Worm (Caenorhabditis elegans) whole organism, early embryonic: ENCODE measurements around the gene srh-75.

Source experiments
- F13C5.2 ChIP-seq: sonication (generic microtip); optimal IDR thresholded peaks from 2 replicates; lab custom pipeline; 2017; ENCODE audit warnings: mild to moderate bottlenecking, missing genetic modification characterization, inconsistent platforms, missing compliant biosample characterization
- flt-1 ChIP-seq: fragments of 200-800 bp; sonication (Bioruptor generic); IDR thresholded peaks from 2 replicates; pipeline ENCODE4 v1.3.6; 2022; ENCODE audit warnings: missing genetic modification characterization, missing compliant biosample characterization
- pes-1 ChIP-seq: fragments of 200-800 bp; sonication (Bioruptor generic); IDR thresholded peaks from 2 replicates; pipeline ENCODE4 v1.3.6; 2022; ENCODE audit warnings: missing genetic modification reagents, missing genetic modification characterization, missing compliant biosample characterization

DNA sequence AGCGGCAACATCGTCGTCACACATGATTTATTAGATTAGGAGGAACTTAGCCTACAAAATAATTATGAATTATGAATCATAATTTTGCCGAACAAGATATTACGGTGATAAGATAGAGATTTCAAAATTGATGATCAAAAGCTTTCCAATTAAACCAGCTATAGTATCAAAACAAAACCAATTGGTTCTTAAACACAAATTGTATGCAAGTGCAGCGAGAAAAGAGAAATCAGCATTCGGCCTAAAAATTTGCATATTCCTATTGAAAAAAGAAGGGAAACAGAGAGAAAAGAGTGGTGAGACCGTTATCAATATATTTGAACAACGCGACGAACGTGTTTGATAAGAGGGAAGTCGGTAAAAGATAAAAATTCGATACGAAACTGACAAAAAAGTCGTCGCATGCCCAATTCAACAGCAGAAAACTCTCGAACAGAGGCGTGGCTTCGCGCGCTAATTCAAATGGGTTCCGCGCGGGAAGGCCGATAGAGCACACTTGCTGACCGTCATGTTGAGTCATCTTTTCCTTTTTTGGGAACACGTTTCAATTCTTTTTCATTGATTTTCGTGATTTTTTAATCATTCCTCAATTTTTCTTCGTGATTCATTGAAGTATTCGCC is 21.3 kb upstream of the srh-75 start, which contains the start of gene act-2:
- TF ChIP-seq pes-1 (GFP tag; lab: Robert Waterston, UW) (no peak), flt-1 (GFP tag; lab: Robert Waterston, UW) (no peak), F13C5.2 (tag; lab: Kevin White, UChicago) (no peak)
